Worm (Caenorhabditis elegans) whole organism, L4 larva: ENCODE data around the gene gid-8.

Source experiments
- ama-1 ChIP-seq: fragments of 150-350 bp; optimal IDR thresholded peaks from 2 replicates; lab custom pipeline; 2014; ENCODE audit warnings: inconsistent platforms, mixed read lengths
- ceh-44 ChIP-seq: fragments of 200-800 bp; sonication (Bioruptor generic); IDR thresholded peaks from 2 replicates; pipeline ENCODE4 v1.3.6; 2022; ENCODE audit warnings: missing genetic modification reagents, missing genetic modification characterization, missing compliant biosample characterization
- hlh-11 ChIP-seq: fragments of 200-800 bp; sonication (Bioruptor generic); optimal IDR thresholded peaks from 2 replicates; lab custom pipeline; 2018; ENCODE audit warnings: mild to moderate bottlenecking, missing genetic modification characterization, missing compliant biosample characterization
- nhr-237 ChIP-seq: sonication (generic microtip); optimal IDR thresholded peaks from 2 replicates; lab custom pipeline; 2017; ENCODE audit warnings: missing biosample characterization, missing genetic modification characterization
- nhr-25 ChIP-seq: sonication (generic microtip); optimal IDR thresholded peaks from 2 replicates; lab custom pipeline; 2017; ENCODE audit warnings: missing genetic modification characterization, mild to moderate bottlenecking, missing compliant biosample characterization, antibody characterized with exemption, moderate library complexity, borderline replicate concordance; ENCODE audit not compliant: insufficient read depth
- nhr-6 ChIP-seq: fragments of 150-350 bp; optimal IDR thresholded peaks from 2 replicates; lab custom pipeline; 2014; ENCODE audit warnings: missing biosample characterization, missing genetic modification characterization
- nhr-77 ChIP-seq: fragments of 150-350 bp; optimal IDR thresholded peaks from 2 replicates; lab custom pipeline; 2014; ENCODE audit warnings: missing biosample characterization, missing genetic modification characterization
- pha-4 ChIP-seq, 2 experiments: fragments of 150-350 bp in 1 of 2; fragments of 200-800 bp in 1 of 2; sonication (Bioruptor generic) in 1 of 2; IDR thresholded peaks in 1 of 2; optimal IDR thresholded peaks in 1 of 2; 2 replicates each; pipeline versions ENCODE4 v1.3.6 to Lab custom; 2014 to 2022; ENCODE audit warnings: missing genetic modification characterization in 2 of 2, missing genetic modification reagents in 2 of 2, missing biosample characterization in 1 of 2, missing compliant biosample characterization in 1 of 2
- skn-1 ChIP-seq: fragments of 150-350 bp; optimal IDR thresholded peaks from 2 replicates; lab custom pipeline; 2014; ENCODE audit warnings: missing biosample characterization, missing genetic modification characterization
- spr-1 ChIP-seq: sonication (generic microtip); optimal IDR thresholded peaks from 2 replicates; lab custom pipeline; 2016; ENCODE audit warnings: mild to moderate bottlenecking, missing genetic modification characterization, missing compliant biosample characterization

DNA sequence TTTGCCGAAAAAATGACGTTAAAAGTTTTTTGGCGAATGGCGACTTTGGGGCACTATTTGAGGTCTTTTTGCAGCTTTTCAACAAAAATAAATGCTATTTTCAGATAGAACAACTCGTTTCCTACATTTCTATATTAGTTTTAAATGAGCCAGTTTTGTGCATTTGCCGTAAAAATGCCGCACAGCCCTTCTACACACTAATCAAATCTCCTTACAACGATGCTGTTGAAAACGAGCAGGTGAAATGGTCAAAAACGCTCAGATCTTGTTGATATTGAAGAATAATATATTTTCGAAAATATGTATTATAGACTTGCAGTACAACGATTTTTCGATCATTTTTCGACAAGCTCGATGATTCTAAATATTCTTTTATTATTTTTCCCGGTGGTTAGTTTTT is 12.8 kb upstream of the gid-8 start, which contains the start of gene chil-14:
- TF ChIP-seq spr-1 (tag; lab: Kevin White, UChicago) (no peak), nhr-237 (tag; lab: Kevin White, UChicago) (no peak), ceh-44 (GFP tag; lab: Robert Waterston, UW) (no peak), nhr-25 (tag; lab: Kevin White, UChicago) (no peak), nhr-77 (tag; lab: Kevin White, UChicago) (no peak), hlh-11 (no peak), ama-1 (lab: Kevin White, UChicago) (no peak), nhr-6 (tag; lab: Kevin White, UChicago) (no peak), pha-4 (GFP tag; IDR thresholded peaks at IDR 0.05; lab: Robert Waterston, UW) (no peak), pha-4 (tag; optimal IDR thresholded peaks at IDR 0.05; lab: Kevin White, UChicago) (no peak), skn-1 (no peak)
